Worm (Caenorhabditis elegans) whole organism, early embryonic: ENCODE measurements around the gene srsx-36.
"Not testable (repeated sequence)": the region's sequence is repeated elsewhere in the genome, so short reads cannot be mapped to it uniquely, and the experiment has no call there.

ENCODE experiments used
- B0310.2 ChIP-seq: sonication (generic microtip); optimal IDR thresholded peaks from 2 replicates; lab custom pipeline; 2016; ENCODE audit warnings: mild to moderate bottlenecking, missing genetic modification characterization, missing compliant biosample characterization
- F13C5.2 ChIP-seq: sonication (generic microtip); optimal IDR thresholded peaks from 2 replicates; lab custom pipeline; 2017; ENCODE audit warnings: mild to moderate bottlenecking, missing genetic modification characterization, inconsistent platforms, missing compliant biosample characterization
- aly-1 ChIP-seq: sonication (generic microtip); optimal IDR thresholded peaks from 2 replicates; lab custom pipeline; 2016; ENCODE audit warnings: missing genetic modification characterization, missing compliant biosample characterization
- ama-1 ChIP-seq: fragments of 150-350 bp; optimal IDR thresholded peaks from 2 replicates; lab custom pipeline; 2014
- ceh-13 ChIP-seq: fragments of 200-800 bp; sonication (Bioruptor generic); optimal IDR thresholded peaks from 2 replicates; lab custom pipeline; 2018; ENCODE audit warnings: mild to moderate bottlenecking, missing genetic modification characterization, missing compliant biosample characterization
- ceh-36 ChIP-seq: sonication (generic microtip); optimal IDR thresholded peaks from 2 replicates; lab custom pipeline; 2016; ENCODE audit warnings: missing genetic modification characterization, inconsistent platforms, missing compliant biosample characterization
- ets-7 ChIP-seq: sonication (generic microtip); optimal IDR thresholded peaks from 2 replicates; lab custom pipeline; 2016; ENCODE audit warnings: missing genotype, missing genetic modification characterization, missing compliant biosample characterization
- flt-1 ChIP-seq: fragments of 200-800 bp; sonication (Bioruptor generic); IDR thresholded peaks from 2 replicates; pipeline ENCODE4 v1.3.6; 2022; ENCODE audit warnings: missing genetic modification characterization, missing compliant biosample characterization
- hmbx-1 ChIP-seq: sonication (generic microtip); optimal IDR thresholded peaks from 2 replicates; lab custom pipeline; 2016; ENCODE audit warnings: mild to moderate bottlenecking, missing genetic modification characterization, missing compliant biosample characterization
- hmg-4 ChIP-seq: fragments of 200-800 bp; sonication (Bioruptor generic); optimal IDR thresholded peaks from 2 replicates; lab custom pipeline; 2018; ENCODE audit warnings: mild to moderate bottlenecking, missing genetic modification characterization, missing compliant biosample characterization
- hnd-1 ChIP-seq: sonication (generic microtip); optimal IDR thresholded peaks from 2 replicates; lab custom pipeline; 2016; ENCODE audit warnings: missing genetic modification characterization, missing compliant biosample characterization
- pes-1 ChIP-seq: fragments of 200-800 bp; sonication (Bioruptor generic); IDR thresholded peaks from 2 replicates; pipeline ENCODE4 v1.3.6; 2022; ENCODE audit warnings: missing genetic modification reagents, missing genetic modification characterization, missing compliant biosample characterization
- scrt-1 ChIP-seq: fragments of 200-800 bp; sonication (Bioruptor generic); IDR thresholded peaks from 2 replicates; pipeline ENCODE4 v1.3.6; 2022; ENCODE audit warnings: missing genetic modification characterization, missing compliant biosample characterization
- sea-1 ChIP-seq: fragments of 200-800 bp; sonication (Bioruptor generic); conservative IDR thresholded peaks from 2 replicates; pipeline ENCODE4 v1.3.6; 2022; ENCODE audit warnings: missing genetic modification characterization, missing compliant biosample characterization
- tbx-11 ChIP-seq: fragments of 200-800 bp; sonication (Bioruptor generic); IDR thresholded peaks from 2 replicates; pipeline ENCODE4 v1.3.6; 2022; ENCODE audit warnings: missing genetic modification characterization, missing compliant biosample characterization
- tbx-37 ChIP-seq: fragments of 200-800 bp; sonication (Bioruptor generic); conservative IDR thresholded peaks from 2 replicates; pipeline ENCODE4 v1.3.6; 2022; ENCODE audit warnings: missing genetic modification reagents, missing genetic modification characterization, missing compliant biosample characterization
- tra-4 ChIP-seq: sonication (generic microtip); optimal IDR thresholded peaks from 2 replicates; lab custom pipeline; 2017; ENCODE audit warnings: missing genetic modification characterization, missing compliant biosample characterization

The srsx-36 gene

ce11 chrV:15802623-15803022 lies 6.8 kb downstream of the srsx-36 start, which contains the start of gene T26E4.9:
TSS of gene T26E4.9 (minus strand) at chrV:15802723.
- not testable (repeated sequence) for TF ChIP-seq hmbx-1 (tag; lab: Kevin White, UChicago); hmg-4 (GFP tag; lab: Kevin White, UChicago); sea-1 (GFP tag; lab: Robert Waterston, UW)

ce11 chrV:15798108-15798507 lies 11.3 kb downstream of the srsx-36 start, which contains the start of gene T26E4.10:
TSS of gene T26E4.10 (minus strand) at chrV:15798208.
- TF ChIP-seq ceh-13 (GFP tag; lab: Kevin White, UChicago) (no peak), hmbx-1 (tag; lab: Kevin White, UChicago) (no peak), tra-4 (tag; lab: Kevin White, UChicago) (no peak), hmg-4 (GFP tag; lab: Kevin White, UChicago) (no peak), flt-1 (GFP tag; lab: Robert Waterston, UW) (no peak), ceh-36 (tag; lab: Kevin White, UChicago) (no peak), aly-1 (tag; lab: Kevin White, UChicago) (no peak), ama-1 (lab: Kevin White, UChicago) (no peak), scrt-1 (no peak)

- TF ChIP-seq tbx-37 (GFP tag; lab: Robert Waterston, UW) (no peak), F13C5.2 (no peak), tbx-11 (GFP tag; lab: Robert Waterston, UW) (no peak), ceh-13 (GFP tag; lab: Kevin White, UChicago) (no peak), hmg-4 (GFP tag; lab: Kevin White, UChicago) (no peak), ceh-36 (tag; lab: Kevin White, UChicago) (no peak), hmbx-1 (tag; lab: Kevin White, UChicago) (no peak), scrt-1 (no peak), aly-1 (tag; lab: Kevin White, UChicago) (no peak), flt-1 (GFP tag; lab: Robert Waterston, UW) (no peak), ets-7 (tag; lab: Kevin White, UChicago) (no peak), B0310.2 (tag; lab: Kevin White, UChicago) (no peak)
These were observed 13.4 kb downstream of the srsx-36 start, which contains the start of gene nhr-223 for ce11 chrV:15796087-15796486. TSS of gene nhr-223 (plus strand) at chrV:15796387.

ce11 chrV:15793270-15793669 lies 16.2 kb downstream of the srsx-36 start, which contains the start of gene T26E4.7:
TSS of gene T26E4.7 (plus strand) at chrV:15793570.
- TF ChIP-seq tra-4 (tag; lab: Kevin White, UChicago) = no peak
- TF ChIP-seq ama-1 (lab: Kevin White, UChicago) = no peak
- no peak for TF ChIP-seq B0310.2 (tag; lab: Kevin White, UChicago)
- no peak for TF ChIP-seq hmg-4 (GFP tag; lab: Kevin White, UChicago)
- no peak for TF ChIP-seq ceh-36 (tag; lab: Kevin White, UChicago)
- no peak for TF ChIP-seq scrt-1
- no peak for TF ChIP-seq tbx-11 (GFP tag; lab: Robert Waterston, UW)
- no peak for TF ChIP-seq ets-7 (tag; lab: Kevin White, UChicago)
- no peak for TF ChIP-seq hnd-1 (tag; lab: Kevin White, UChicago)
- no peak for TF ChIP-seq tbx-37 (GFP tag; lab: Robert Waterston, UW)

DNA sequence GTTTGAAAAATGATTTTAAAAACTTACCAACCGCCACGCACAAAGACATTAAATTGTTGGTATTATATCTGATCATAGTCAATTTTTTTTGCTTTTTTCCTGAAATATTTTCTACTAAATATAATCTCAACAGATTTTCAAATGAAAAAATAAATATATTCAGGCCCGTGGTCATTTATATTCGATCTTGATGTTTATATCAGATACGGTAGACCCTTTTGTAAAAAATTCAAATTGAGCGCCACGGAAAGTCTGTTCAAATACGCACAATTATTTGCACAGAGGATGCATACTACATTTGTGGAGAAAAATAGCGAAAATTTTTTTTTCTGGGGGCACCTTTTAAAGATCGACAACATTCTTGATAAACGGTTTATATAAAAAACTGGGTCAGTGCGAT lies 17.0 kb downstream of the srsx-36 start, which contains the start of gene T26E4.4:
TSS of gene T26E4.4 (minus strand) at position 101 of the 400 bp plus-strand sequence.
- TF ChIP-seq scrt-1 (no peak), ama-1 (lab: Kevin White, UChicago) (no peak), hmbx-1 (tag; lab: Kevin White, UChicago) (no peak), F13C5.2 (no peak), ets-7 (tag; lab: Kevin White, UChicago) (no peak), flt-1 (GFP tag; lab: Robert Waterston, UW) (no peak), aly-1 (tag; lab: Kevin White, UChicago) (no peak), hmg-4 (GFP tag; lab: Kevin White, UChicago) (no peak), ceh-36 (tag; lab: Kevin White, UChicago) (no peak), tra-4 (tag; lab: Kevin White, UChicago) (no peak), hnd-1 (tag; lab: Kevin White, UChicago) (no peak), sea-1 (GFP tag; lab: Robert Waterston, UW) (no peak), B0310.2 (tag; lab: Kevin White, UChicago) (no peak), pes-1 (GFP tag; lab: Robert Waterston, UW) (no peak), ceh-13 (GFP tag; lab: Kevin White, UChicago) (no peak), tbx-11 (GFP tag; lab: Robert Waterston, UW) (no peak)

ce11 chrV:15782494-15782893 lies 26.9 kb downstream of the srsx-36 start, which contains the start of gene T26E4.3:
TSS of gene T26E4.3 (plus strand) at chrV:15782794.
- no peak for TF ChIP-seq hnd-1 (tag; lab: Kevin White, UChicago)
- no peak for TF ChIP-seq F13C5.2
- TF ChIP-seq ets-7 (tag; lab: Kevin White, UChicago) = no peak
- no peak for TF ChIP-seq sea-1 (GFP tag; lab: Robert Waterston, UW)
- TF ChIP-seq ceh-36 (tag; lab: Kevin White, UChicago) = no peak
- no peak for TF ChIP-seq tbx-11 (GFP tag; lab: Robert Waterston, UW)
- no peak for TF ChIP-seq hmg-4 (GFP tag; lab: Kevin White, UChicago)
- no peak for TF ChIP-seq aly-1 (tag; lab: Kevin White, UChicago)
- TF ChIP-seq B0310.2 (tag; lab: Kevin White, UChicago) = no peak
- TF ChIP-seq hmbx-1 (tag; lab: Kevin White, UChicago) = no peak
- no peak for TF ChIP-seq tra-4 (tag; lab: Kevin White, UChicago)
- TF ChIP-seq pes-1 (GFP tag; lab: Robert Waterston, UW) = no peak
- no peak for TF ChIP-seq ama-1 (lab: Kevin White, UChicago)
- no peak for TF ChIP-seq flt-1 (GFP tag; lab: Robert Waterston, UW)
- no peak for TF ChIP-seq ceh-13 (GFP tag; lab: Kevin White, UChicago)
- no peak for TF ChIP-seq scrt-1
- TF ChIP-seq tbx-37 (GFP tag; lab: Robert Waterston, UW) = no peak

DNA sequence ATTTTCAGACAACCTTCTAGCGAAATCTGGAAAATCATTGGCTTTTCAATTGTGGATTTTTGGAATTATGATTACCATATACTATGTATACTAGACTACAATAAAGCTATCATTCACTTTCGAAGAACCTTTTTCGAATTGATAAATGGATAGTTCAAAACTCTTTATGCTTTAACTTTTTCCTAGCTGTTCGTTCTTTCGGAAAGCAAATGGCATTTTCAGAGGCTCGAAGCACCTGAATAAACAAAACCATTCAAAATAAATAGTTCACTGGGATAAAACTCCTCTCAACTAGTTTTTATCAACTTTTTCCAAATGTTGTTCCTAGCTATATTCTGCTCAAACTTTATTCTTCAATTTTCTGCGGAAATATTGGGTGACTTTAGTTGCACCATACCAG lies 28.4 kb downstream of the srsx-36 start, which contains the start of gene T26E4.2:
TSS of gene T26E4.2 (plus strand) at position 301 of the 400 bp plus-strand sequence.
- no peak for TF ChIP-seq ets-7 (tag; lab: Kevin White, UChicago)
- no peak for TF ChIP-seq sea-1 (GFP tag; lab: Robert Waterston, UW)
- no peak for TF ChIP-seq aly-1 (tag; lab: Kevin White, UChicago)
- TF ChIP-seq hnd-1 (tag; lab: Kevin White, UChicago) = no peak
- TF ChIP-seq hmg-4 (GFP tag; lab: Kevin White, UChicago) = no peak
- no peak for TF ChIP-seq ama-1 (lab: Kevin White, UChicago)
- no peak for TF ChIP-seq tbx-11 (GFP tag; lab: Robert Waterston, UW)
- no peak for TF ChIP-seq hmbx-1 (tag; lab: Kevin White, UChicago)
- no peak for TF ChIP-seq ceh-13 (GFP tag; lab: Kevin White, UChicago)
- no peak for TF ChIP-seq tra-4 (tag; lab: Kevin White, UChicago)
- no peak for TF ChIP-seq ceh-36 (tag; lab: Kevin White, UChicago)
- no peak for TF ChIP-seq flt-1 (GFP tag; lab: Robert Waterston, UW)
